Worm (Caenorhabditis elegans) whole organism, L2 larva: Measurements from ENCODE around the gene srd-44.

ENCODE experiments used
- ZK546.5 ChIP-seq: sonication (generic microtip); optimal IDR thresholded peaks from 2 replicates; lab custom pipeline; 2017; ENCODE audit warnings: missing biosample characterization, missing genetic modification characterization
- blmp-1 ChIP-seq: sonication (generic microtip); optimal IDR thresholded peaks from 2 replicates; lab custom pipeline; 2017; ENCODE audit warnings: missing genetic modification characterization, mild to moderate bottlenecking, missing compliant biosample characterization, antibody characterized with exemption, moderate library complexity; ENCODE audit not compliant: insufficient read depth
- crh-2 ChIP-seq: sonication (generic microtip); optimal IDR thresholded peaks from 2 replicates; lab custom pipeline; 2017; ENCODE audit warnings: missing biosample characterization, missing genetic modification characterization
- egl-27 ChIP-seq: sonication (generic microtip); optimal IDR thresholded peaks from 3 replicates; lab custom pipeline; 2017; ENCODE audit warnings: missing biosample characterization, missing genetic modification reagents, missing genetic modification characterization
- fos-1 ChIP-seq: fragments of 150-350 bp; optimal IDR thresholded peaks from 2 replicates; lab custom pipeline; 2014; ENCODE audit warnings: missing biosample characterization, missing genetic modification characterization
- lin-13 ChIP-seq: fragments of 150-350 bp; optimal IDR thresholded peaks from 2 replicates; lab custom pipeline; 2014; ENCODE audit warnings: missing biosample characterization, missing genetic modification reagents, missing genetic modification characterization
- mdl-1 ChIP-seq, 2 experiments: fragments of 150-350 bp in 1 of 2; sonication (generic microtip) in 1 of 2; optimal IDR thresholded peaks; 2 replicates each; lab custom pipeline; 2017; ENCODE audit warnings: missing biosample characterization in 2 of 2, missing genetic modification characterization in 2 of 2
- nhr-6 ChIP-seq: fragments of 150-350 bp; optimal IDR thresholded peaks from 2 replicates; lab custom pipeline; 2014; ENCODE audit warnings: missing biosample characterization, missing genetic modification characterization
- sma-3 ChIP-seq: sonication (generic microtip); optimal IDR thresholded peaks from 2 replicates; lab custom pipeline; 2016; ENCODE audit warnings: missing genetic modification reagents, missing genetic modification characterization, missing compliant biosample characterization
- snpc-4 ChIP-seq: fragments of 150-350 bp; optimal IDR thresholded peaks from 2 replicates; lab custom pipeline; 2014; ENCODE audit warnings: missing biosample characterization, missing genetic modification characterization

DNA sequence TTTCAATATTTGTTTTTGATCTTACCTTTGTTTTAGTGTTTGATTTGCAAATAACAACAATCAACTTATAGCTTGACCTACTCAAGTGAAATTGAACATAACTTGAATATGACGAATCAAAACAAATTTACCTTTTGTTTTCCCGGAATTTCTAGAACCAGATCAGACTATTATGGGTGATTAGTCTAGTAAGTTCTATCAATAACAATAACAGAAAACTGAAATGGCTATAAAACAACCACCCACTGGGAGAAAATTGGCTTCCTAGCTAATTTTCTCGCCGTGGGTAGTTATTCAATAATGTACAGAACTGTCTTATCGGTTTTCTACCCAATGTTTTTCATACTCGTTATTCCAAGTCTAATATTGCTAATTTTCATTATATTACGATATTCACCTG lies 9.6 kb upstream of the srd-44 start, which contains the start of gene srd-45:
- TF ChIP-seq blmp-1 (no peak), mdl-1 (tag; optimal IDR thresholded peaks at IDR 0.05; lab: Kevin White, UChicago) (no peak), nhr-6 (tag; lab: Kevin White, UChicago) (no peak), lin-13 (GFP tag; lab: Kevin White, UChicago) (no peak), snpc-4 (tag; lab: Kevin White, UChicago) (no peak), ZK546.5 (no peak), fos-1 (tag; lab: Kevin White, UChicago) (no peak), crh-2 (tag; lab: Kevin White, UChicago) (no peak), sma-3 (GFP tag; lab: Kevin White, UChicago) (no peak), egl-27 (tag; lab: Kevin White, UChicago) (no peak)
